Worm (Caenorhabditis elegans) whole organism, L1 larva: ENCODE results near the gene W02B12.13.

ENCODE experiments used
- C16A3.4 ChIP-seq: fragments of 150-350 bp; optimal IDR thresholded peaks from 2 replicates; lab custom pipeline; 2014; ENCODE audit warnings: missing biosample characterization, missing genetic modification characterization
- Y116A8C.19 ChIP-seq: sonication (generic microtip); optimal IDR thresholded peaks from 2 replicates; lab custom pipeline; 2016; ENCODE audit warnings: missing compliant biosample characterization, missing genetic modification characterization, borderline replicate concordance
- alr-1 ChIP-seq: fragments of 200-800 bp; sonication (Bioruptor generic); optimal IDR thresholded peaks from 2 replicates; lab custom pipeline; 2018; ENCODE audit warnings: borderline replicate concordance, mild to moderate bottlenecking, missing genetic modification characterization, missing compliant biosample characterization
- aly-2 ChIP-seq: fragments of 150-350 bp; optimal IDR thresholded peaks from 2 replicates; lab custom pipeline; 2014; ENCODE audit warnings: missing biosample characterization, missing genetic modification characterization
- ama-1 ChIP-seq: fragments of 150-350 bp; optimal IDR thresholded peaks from 2 replicates; lab custom pipeline; 2014
- blmp-1 ChIP-seq: fragments of 150-350 bp; optimal IDR thresholded peaks from 2 replicates; lab custom pipeline; 2014; ENCODE audit warnings: missing biosample characterization, missing genetic modification characterization
- ceh-63 ChIP-seq: fragments of 200-800 bp; sonication (Bioruptor generic); optimal IDR thresholded peaks from 2 replicates; lab custom pipeline; 2018; ENCODE audit warnings: mild to moderate bottlenecking, missing genetic modification characterization, missing compliant biosample characterization
- ceh-88 ChIP-seq: fragments of 200-800 bp; sonication (Bioruptor generic); IDR thresholded peaks from 2 replicates; pipeline ENCODE4 v1.3.6; 2022; ENCODE audit warnings: missing genetic modification characterization, missing compliant biosample characterization
- ces-1 ChIP-seq: fragments of 150-350 bp; optimal IDR thresholded peaks from 2 replicates; lab custom pipeline; 2014; ENCODE audit warnings: missing biosample characterization, missing genetic modification reagents, missing genetic modification characterization
- dpl-1 ChIP-seq, 3 experiments: fragments of 150-350 bp in 2 of 3; sonication (generic microtip) in 1 of 3; optimal IDR thresholded peaks; 2 replicates each; lab custom pipeline; 2014 to 2017; ENCODE audit warnings: missing biosample characterization in 3 of 3, missing genetic modification characterization in 3 of 3, missing genetic modification reagents in 3 of 3
- dsc-1 ChIP-seq: sonication (generic microtip); optimal IDR thresholded peaks from 2 replicates; lab custom pipeline; 2016; ENCODE audit warnings: mild to moderate bottlenecking, missing genetic modification characterization, missing compliant biosample characterization
- efl-1 ChIP-seq, 4 experiments: fragments of 150-350 bp; optimal IDR thresholded peaks in 3 of 4; peaks in 1 of 4; 1 replicate in 1 of 4; 2 replicates in 3 of 4; lab custom pipeline; 2014; ENCODE audit warnings: missing biosample characterization in 2 of 4, missing genetic modification characterization in 2 of 4, missing genetic modification reagents in 2 of 4
- efl-3 ChIP-seq: fragments of 200-800 bp; sonication (Bioruptor generic); optimal IDR thresholded peaks from 2 replicates; lab custom pipeline; 2018; ENCODE audit warnings: mild to moderate bottlenecking, missing genetic modification characterization, missing compliant biosample characterization
- egl-27 ChIP-seq, 2 experiments: fragments of 150-350 bp in 1 of 2; sonication (generic microtip); optimal IDR thresholded peaks; 3 replicates each; lab custom pipeline; 2017 to 2018; ENCODE audit warnings: missing biosample characterization in 2 of 2, missing genetic modification characterization in 2 of 2, missing genetic modification reagents in 2 of 2
- elt-2 ChIP-seq: sonication (generic microtip); optimal IDR thresholded peaks from 2 replicates; lab custom pipeline; 2016; ENCODE audit warnings: missing genetic modification characterization, mild to moderate bottlenecking, inconsistent platforms, missing compliant biosample characterization, missing genetic modification reagents
- elt-3 ChIP-seq, 6 experiments: fragments of 150-350 bp in 1 of 6; sonication (generic microtip); optimal IDR thresholded peaks; 2 replicates each; lab custom pipeline; 2017 to 2018; ENCODE audit warnings: missing biosample characterization in 6 of 6, missing genetic modification characterization in 6 of 6, inconsistent platforms in 1 of 6
- fkh-10 ChIP-seq: sonication (generic microtip); optimal IDR thresholded peaks from 2 replicates; lab custom pipeline; 2017; ENCODE audit warnings: missing biosample characterization, missing genetic modification reagents, missing genetic modification characterization
- fkh-8 ChIP-seq: sonication (generic microtip); optimal IDR thresholded peaks from 2 replicates; lab custom pipeline; 2016; ENCODE audit warnings: mild to moderate bottlenecking, missing genetic modification characterization, missing compliant biosample characterization
- fos-1 ChIP-seq: fragments of 150-350 bp; optimal IDR thresholded peaks from 2 replicates; lab custom pipeline; 2014; ENCODE audit warnings: missing biosample characterization, missing genetic modification characterization
- grh-1 ChIP-seq: fragments of 200-800 bp; sonication (Bioruptor generic); IDR thresholded peaks from 2 replicates; pipeline ENCODE4 v1.3.6; 2022; ENCODE audit warnings: missing genetic modification reagents, missing genetic modification characterization, missing compliant biosample characterization
- hlh-17 ChIP-seq: fragments of 200-800 bp; sonication (Bioruptor generic); optimal IDR thresholded peaks from 2 replicates; lab custom pipeline; 2018; ENCODE audit warnings: missing genetic modification characterization, mild to moderate bottlenecking, missing compliant biosample characterization, moderate library complexity, borderline replicate concordance
- hlh-4 ChIP-seq: sonication (generic microtip); optimal IDR thresholded peaks from 2 replicates; lab custom pipeline; 2016; ENCODE audit warnings: mild to moderate bottlenecking, missing genetic modification characterization, missing compliant biosample characterization
- hpl-2 ChIP-seq: fragments of 150-350 bp; optimal IDR thresholded peaks from 2 replicates; lab custom pipeline; 2014; ENCODE audit warnings: missing biosample characterization, missing genetic modification reagents, missing genetic modification characterization
- jun-1 ChIP-seq: fragments of 150-350 bp; optimal IDR thresholded peaks from 2 replicates; lab custom pipeline; 2014; ENCODE audit warnings: missing biosample characterization, missing genetic modification reagents, missing genetic modification characterization
- lin-35 ChIP-seq, 2 experiments: fragments of 150-350 bp; optimal IDR thresholded peaks; 2 replicates each; lab custom pipeline; 2014; ENCODE audit warnings: missing biosample characterization in 2 of 2, missing genetic modification characterization in 2 of 2, missing genetic modification reagents in 2 of 2
- lir-3 ChIP-seq: sonication (generic microtip); optimal IDR thresholded peaks from 2 replicates; lab custom pipeline; 2016; ENCODE audit warnings: mild to moderate bottlenecking, missing genetic modification characterization, moderate library complexity, missing compliant biosample characterization; ENCODE audit not compliant: poor library complexity
- mef-2 ChIP-seq: fragments of 150-350 bp; optimal IDR thresholded peaks from 2 replicates; lab custom pipeline; 2014; ENCODE audit warnings: missing biosample characterization, missing genetic modification characterization
- mep-1 ChIP-seq: fragments of 150-350 bp; optimal IDR thresholded peaks from 2 replicates; lab custom pipeline; 2014; ENCODE audit warnings: missing biosample characterization, missing genetic modification characterization
- nhr-11 ChIP-seq: fragments of 150-350 bp; optimal IDR thresholded peaks from 2 replicates; lab custom pipeline; 2014; ENCODE audit warnings: missing biosample characterization, missing genetic modification characterization
- nhr-12 ChIP-seq: sonication (generic microtip); optimal IDR thresholded peaks from 2 replicates; lab custom pipeline; 2017; ENCODE audit warnings: missing biosample characterization, missing genetic modification characterization
- nhr-237 ChIP-seq: fragments of 150-350 bp; optimal IDR thresholded peaks from 2 replicates; lab custom pipeline; 2014; ENCODE audit warnings: missing biosample characterization, missing genetic modification characterization
- nhr-28 ChIP-seq: fragments of 150-350 bp; optimal IDR thresholded peaks from 2 replicates; lab custom pipeline; 2014; ENCODE audit warnings: missing biosample characterization, missing genetic modification characterization
- nhr-47 ChIP-seq: sonication (generic microtip); optimal IDR thresholded peaks from 2 replicates; lab custom pipeline; 2016; ENCODE audit warnings: mild to moderate bottlenecking, missing genetic modification characterization, moderate library complexity, missing compliant biosample characterization
- nhr-71 ChIP-seq: sonication (generic microtip); optimal IDR thresholded peaks from 2 replicates; lab custom pipeline; 2016; ENCODE audit warnings: mild to moderate bottlenecking, missing genetic modification characterization, moderate library complexity, missing compliant biosample characterization
- nhr-77 ChIP-seq: fragments of 150-350 bp; optimal IDR thresholded peaks from 2 replicates; lab custom pipeline; 2014; ENCODE audit warnings: missing biosample characterization, missing genetic modification characterization
- nhr-84 ChIP-seq: sonication (generic microtip); optimal IDR thresholded peaks from 2 replicates; lab custom pipeline; 2017; ENCODE audit warnings: missing biosample characterization, missing genetic modification characterization
- nhr-85 ChIP-seq: sonication (generic microtip); peaks from one replicate; lab custom pipeline; 2016; ENCODE audit warnings: missing genetic modification characterization, inconsistent platforms, missing compliant biosample characterization
- pax-3 ChIP-seq: fragments of 200-800 bp; sonication (Bioruptor generic); optimal IDR thresholded peaks from 2 replicates; lab custom pipeline; 2018; ENCODE audit warnings: mild to moderate bottlenecking, missing genetic modification characterization, moderate library complexity, missing compliant biosample characterization
- skn-1 ChIP-seq: fragments of 150-350 bp; optimal IDR thresholded peaks from 2 replicates; lab custom pipeline; 2014; ENCODE audit warnings: missing biosample characterization, missing genetic modification characterization
- snu-23 ChIP-seq: sonication (generic microtip); optimal IDR thresholded peaks from 2 replicates; lab custom pipeline; 2016; ENCODE audit warnings: missing genetic modification characterization, missing compliant biosample characterization
- sox-4 ChIP-seq: sonication (generic microtip); optimal IDR thresholded peaks from 2 replicates; lab custom pipeline; 2016; ENCODE audit warnings: missing genetic modification characterization, missing compliant biosample characterization
- sptf-1 ChIP-seq: fragments of 150-350 bp; optimal IDR thresholded peaks from 2 replicates; lab custom pipeline; 2014; ENCODE audit warnings: missing biosample characterization, missing genetic modification characterization
- unc-30 ChIP-seq: sonication (generic microtip); optimal IDR thresholded peaks from 2 replicates; lab custom pipeline; 2017; ENCODE audit warnings: missing biosample characterization, missing genetic modification characterization
- unc-62 ChIP-seq: fragments of 150-350 bp; optimal IDR thresholded peaks from 2 replicates; lab custom pipeline; 2014; ENCODE audit warnings: missing biosample characterization, missing genetic modification reagents, missing genetic modification characterization
- unc-98 ChIP-seq: fragments of 200-800 bp; sonication (Bioruptor generic); IDR thresholded peaks from 2 replicates; pipeline ENCODE4 v1.3.6; 2022; ENCODE audit warnings: missing genetic modification characterization, missing compliant biosample characterization
- vab-15 ChIP-seq: sonication (generic microtip); optimal IDR thresholded peaks from 2 replicates; lab custom pipeline; 2017; ENCODE audit warnings: missing genotype, mild to moderate bottlenecking, missing genetic modification characterization, missing compliant biosample characterization
- xbp-1 ChIP-seq: sonication (generic microtip); optimal IDR thresholded peaks from 2 replicates; lab custom pipeline; 2016; ENCODE audit warnings: missing genetic modification characterization, missing compliant biosample characterization
- zip-4 ChIP-seq: fragments of 200-800 bp; sonication (Bioruptor generic); optimal IDR thresholded peaks from 2 replicates; lab custom pipeline; 2018; ENCODE audit warnings: mild to moderate bottlenecking, missing genetic modification characterization, moderate library complexity, missing compliant biosample characterization
- ztf-4 ChIP-seq: fragments of 150-350 bp; optimal IDR thresholded peaks from 2 replicates; lab custom pipeline; 2014; ENCODE audit warnings: missing biosample characterization, missing genetic modification characterization

W02B12.13 gene

ce11 chrII:11476410-11476809, 31.3 kb downstream of the W02B12.13 start, which contains the start of gene W02B12.16:
Gene W02B12.16 (minus strand): TSS chrII:11476510.
- TF ChIP-seq ceh-63 (GFP tag; lab: Kevin White, UChicago): no peak
- TF ChIP-seq ztf-4: no peak
- TF ChIP-seq unc-30: no peak
- TF ChIP-seq hlh-4 (tag; lab: Kevin White, UChicago): no peak
- no peak for TF ChIP-seq elt-3 (tag; optimal IDR thresholded peaks at IDR 0.05; lab: Kevin White, UChicago)
- no peak for TF ChIP-seq jun-1 (tag; lab: Kevin White, UChicago)
- no peak for TF ChIP-seq lin-35 (GFP tag; optimal IDR thresholded peaks at IDR 0.05; lab: Kevin White, UChicago)
- no peak for TF ChIP-seq ceh-88 (GFP tag; lab: Robert Waterston, UW)
- TF ChIP-seq hpl-2 (GFP tag; lab: Kevin White, UChicago): no peak
- TF ChIP-seq blmp-1 (tag; lab: Kevin White, UChicago): no peak
- no peak for TF ChIP-seq hlh-17
- TF ChIP-seq nhr-12 (tag; lab: Kevin White, UChicago): no peak
- TF ChIP-seq efl-3 (GFP tag; lab: Kevin White, UChicago): no peak
- no peak for TF ChIP-seq alr-1 (tag; lab: Kevin White, UChicago)
- no peak for TF ChIP-seq nhr-11 (tag; lab: Kevin White, UChicago)
- no peak for TF ChIP-seq xbp-1 (tag; lab: Kevin White, UChicago)
- TF ChIP-seq nhr-47: no peak
- TF ChIP-seq fkh-10: no peak

- no peak for TF ChIP-seq ces-1
- no peak for TF ChIP-seq zip-4 (GFP tag; lab: Kevin White, UChicago)
- TF ChIP-seq skn-1 (tag; lab: Kevin White, UChicago): no peak
- TF ChIP-seq C16A3.4 (tag; lab: Kevin White, UChicago): no peak
- TF ChIP-seq sox-4 (tag; lab: Kevin White, UChicago): no peak
- TF ChIP-seq lir-3 (tag; lab: Kevin White, UChicago): no peak
- TF ChIP-seq vab-15 (tag; lab: Kevin White, UChicago): no peak
- TF ChIP-seq unc-62: no peak
- TF ChIP-seq nhr-84 (tag; lab: Kevin White, UChicago): no peak
- TF ChIP-seq Y116A8C.19: no peak
- TF ChIP-seq nhr-237 (tag; lab: Kevin White, UChicago): no peak
- TF ChIP-seq elt-3 (tag; optimal IDR thresholded peaks at IDR 0.05; lab: Kevin White, UChicago): no peak
- TF ChIP-seq efl-1 (optimal IDR thresholded peaks at IDR 0.05; lab: Kevin White, UChicago): no peak
- TF ChIP-seq efl-1 (GFP tag; optimal IDR thresholded peaks at IDR 0.05 in 1 of 2; lab: Kevin White, UChicago): no peak
These were observed 34.0 kb downstream of the W02B12.13 start, which contains the start of gene W02B12.12 for ce11 chrII:11479076-11479475. Gene W02B12.12 (minus strand): TSS chrII:11479176.

- TF ChIP-seq nhr-28 (no peak), nhr-77 (tag; lab: Kevin White, UChicago) (peak; percentile 41), ama-1 (no peak), mef-2 (tag; lab: Kevin White, UChicago) (no peak), egl-27 (tag; optimal IDR thresholded peaks at IDR 0.05; lab: Kevin White, UChicago) (peak in 1 of 2 experiments; percentile 25), nhr-12 (tag; lab: Kevin White, UChicago) (no peak), dsc-1 (tag; lab: Kevin White, UChicago) (peak; percentile 62), sptf-1 (tag; lab: Kevin White, UChicago) (no peak), nhr-47 (peak; percentile 78), ceh-88 (GFP tag; lab: Robert Waterston, UW) (peak; percentile 60), unc-62 (no peak), vab-15 (tag; lab: Kevin White, UChicago) (peak; percentile 48), elt-2 (peak; percentile 50), grh-1 (GFP tag; lab: Robert Waterston, UW) (peak; percentile 44; the same call in 1 of the 2 replicates), nhr-85 (tag; lab: Kevin White, UChicago) (peak; percentile 79), jun-1 (tag; lab: Kevin White, UChicago) (peak; percentile 63), fkh-8 (tag; lab: Kevin White, UChicago) (peak; percentile 70), unc-98 (no peak), nhr-71 (tag; lab: Kevin White, UChicago) (peak; percentile 80), fos-1 (tag; lab: Kevin White, UChicago) (peak; percentile 8), pax-3 (no peak), aly-2 (tag; lab: Kevin White, UChicago) (peak; percentile 69), snu-23 (GFP tag; lab: Kevin White, UChicago) (peak; percentile 85), ztf-4 (peak; percentile 14), dpl-1 (GFP tag; optimal IDR thresholded peaks at IDR 0.05; lab: Kevin White, UChicago) (peak; percentile 19 to 61 (median 59)), mep-1 (tag; lab: Kevin White, UChicago) (peak; percentile 85), fkh-10 (peak; percentile 40)
These were observed 39.5 kb downstream of the W02B12.13 start for ce11 chrII:11484600-11484999.
